Worm (Caenorhabditis elegans) whole organism, late embryonic: ENCODE results near the gene cdh-9.
A peak's percentile ranks its signal among the peaks of the same experiment; 100 is the strongest.

Source experiments
- C08G9.2 ChIP-seq: sonication (generic microtip); optimal IDR thresholded peaks from 2 replicates; lab custom pipeline; 2016; ENCODE audit warnings: mild to moderate bottlenecking, missing genetic modification characterization, moderate library complexity, missing compliant biosample characterization
- C38D4.7 ChIP-seq: fragments of 200-800 bp; sonication (Bioruptor generic); optimal IDR thresholded peaks from 2 replicates; lab custom pipeline; 2018; ENCODE audit warnings: mild to moderate bottlenecking, missing genetic modification characterization, moderate library complexity, missing compliant biosample characterization
- F13H6.1 ChIP-seq: sonication (generic microtip); optimal IDR thresholded peaks from 2 replicates; lab custom pipeline; 2016; ENCODE audit warnings: missing genetic modification characterization, missing compliant biosample characterization
- T23F11.4 ChIP-seq: fragments of 200-800 bp; sonication (Bioruptor generic); optimal IDR thresholded peaks from 2 replicates; lab custom pipeline; 2018; ENCODE audit warnings: mild to moderate bottlenecking, missing genetic modification characterization, missing compliant biosample characterization
- ahr-1 ChIP-seq: sonication (generic microtip); optimal IDR thresholded peaks from 2 replicates; lab custom pipeline; 2016; ENCODE audit warnings: missing genetic modification characterization, missing compliant biosample characterization
- ceh-18 ChIP-seq: sonication (generic microtip); optimal IDR thresholded peaks from 2 replicates; lab custom pipeline; 2016; ENCODE audit warnings: missing genetic modification characterization, missing compliant biosample characterization
- ceh-19 ChIP-seq: fragments of 200-800 bp; sonication (Bioruptor generic); optimal IDR thresholded peaks from 2 replicates; lab custom pipeline; 2018; ENCODE audit warnings: mild to moderate bottlenecking, missing genetic modification characterization, missing compliant biosample characterization
- ceh-30 ChIP-seq: fragments of 150-350 bp; optimal IDR thresholded peaks from 2 replicates; lab custom pipeline; 2014; ENCODE audit warnings: missing biosample characterization, missing genetic modification characterization
- ceh-34 ChIP-seq: sonication (generic microtip); optimal IDR thresholded peaks from 2 replicates; lab custom pipeline; 2016; ENCODE audit warnings: mild to moderate bottlenecking, missing genetic modification characterization, missing compliant biosample characterization
- ceh-45 ChIP-seq: fragments of 200-800 bp; sonication (Bioruptor generic); IDR thresholded peaks from 2 replicates; pipeline ENCODE4 v1.3.6; 2022; ENCODE audit warnings: missing genetic modification reagents, missing genetic modification characterization, missing compliant biosample characterization
- ceh-6 ChIP-seq: fragments of 200-800 bp; sonication (Bioruptor generic); optimal IDR thresholded peaks from 2 replicates; lab custom pipeline; 2018; ENCODE audit warnings: mild to moderate bottlenecking, missing genetic modification characterization, missing compliant biosample characterization
- ceh-9 ChIP-seq: sonication (generic microtip); optimal IDR thresholded peaks from 2 replicates; lab custom pipeline; 2016; ENCODE audit warnings: mild to moderate bottlenecking, missing genetic modification characterization, inconsistent platforms, missing compliant biosample characterization
- che-1 ChIP-seq: sonication (generic microtip); optimal IDR thresholded peaks from 2 replicates; lab custom pipeline; 2016; ENCODE audit warnings: mild to moderate bottlenecking, missing genetic modification characterization, missing compliant biosample characterization
- dmd-4 ChIP-seq: sonication (generic microtip); optimal IDR thresholded peaks from 2 replicates; lab custom pipeline; 2016; ENCODE audit warnings: borderline replicate concordance, missing genetic modification characterization, missing compliant biosample characterization
- dve-1 ChIP-seq: sonication (generic microtip); optimal IDR thresholded peaks from 2 replicates; lab custom pipeline; 2017; ENCODE audit warnings: antibody characterized with exemption, mild to moderate bottlenecking, missing genetic modification characterization, missing compliant biosample characterization
- elt-2 ChIP-seq: sonication (generic microtip); optimal IDR thresholded peaks from 2 replicates; lab custom pipeline; 2016; ENCODE audit warnings: missing genetic modification reagents, missing genetic modification characterization, missing compliant biosample characterization
- fax-1 ChIP-seq: sonication (generic microtip); optimal IDR thresholded peaks from 2 replicates; lab custom pipeline; 2016; ENCODE audit warnings: missing genotype, missing genetic modification characterization, missing compliant biosample characterization
- gmeb-2 ChIP-seq: sonication (generic microtip); optimal IDR thresholded peaks from 2 replicates; lab custom pipeline; 2016; ENCODE audit warnings: missing genetic modification characterization, inconsistent platforms, missing compliant biosample characterization
- hlh-13 ChIP-seq: fragments of 200-800 bp; sonication (Bioruptor generic); optimal IDR thresholded peaks from 2 replicates; lab custom pipeline; 2018; ENCODE audit warnings: mild to moderate bottlenecking, missing genetic modification characterization, missing compliant biosample characterization
- hlh-30 ChIP-seq: sonication (generic microtip); optimal IDR thresholded peaks from 2 replicates; lab custom pipeline; 2017; ENCODE audit warnings: antibody characterized with exemption, missing genetic modification characterization, missing compliant biosample characterization; ENCODE audit not compliant: insufficient read depth
- hlh-6 ChIP-seq: sonication (generic microtip); optimal IDR thresholded peaks from 2 replicates; lab custom pipeline; 2016; ENCODE audit warnings: missing genotype, missing genetic modification characterization, missing compliant biosample characterization
- lim-6 ChIP-seq: sonication (generic microtip); optimal IDR thresholded peaks from 2 replicates; lab custom pipeline; 2016; ENCODE audit warnings: missing genetic modification characterization, missing compliant biosample characterization
- mec-3 ChIP-seq: sonication (generic microtip); optimal IDR thresholded peaks from 2 replicates; lab custom pipeline; 2016; ENCODE audit warnings: borderline replicate concordance, missing genetic modification characterization, missing compliant biosample characterization
- nhr-11 ChIP-seq: fragments of 150-350 bp; optimal IDR thresholded peaks from 2 replicates; lab custom pipeline; 2014; ENCODE audit warnings: missing biosample characterization, missing genetic modification characterization
- nhr-232 ChIP-seq: sonication (generic microtip); optimal IDR thresholded peaks from 2 replicates; lab custom pipeline; 2016; ENCODE audit warnings: missing genetic modification characterization, missing compliant biosample characterization
- npax-4 ChIP-seq: sonication (generic microtip); optimal IDR thresholded peaks from 2 replicates; lab custom pipeline; 2016; ENCODE audit warnings: missing genetic modification characterization, missing compliant biosample characterization
- odd-2 ChIP-seq: sonication (generic microtip); optimal IDR thresholded peaks from 2 replicates; lab custom pipeline; 2017; ENCODE audit warnings: antibody characterized with exemption, mild to moderate bottlenecking, missing genetic modification characterization, missing compliant biosample characterization
- pag-3 ChIP-seq: sonication (generic microtip); optimal IDR thresholded peaks from 2 replicates; lab custom pipeline; 2016; ENCODE audit warnings: missing compliant biosample characterization, missing genetic modification characterization, borderline replicate concordance
- pat-9 ChIP-seq: fragments of 200-800 bp; sonication (Bioruptor generic); optimal IDR thresholded peaks from 2 replicates; lab custom pipeline; 2018; ENCODE audit warnings: mild to moderate bottlenecking, missing genetic modification characterization, moderate library complexity, missing compliant biosample characterization
- pax-1 ChIP-seq: fragments of 150-350 bp; optimal IDR thresholded peaks from 2 replicates; lab custom pipeline; 2014; ENCODE audit warnings: missing biosample characterization, missing genetic modification characterization
- pha-4 ChIP-seq: fragments of 150-350 bp; optimal IDR thresholded peaks from 2 replicates; lab custom pipeline; 2018; ENCODE audit warnings: missing biosample characterization, missing genetic modification reagents, missing genetic modification characterization
- pqm-1 ChIP-seq: sonication (generic microtip); optimal IDR thresholded peaks from 2 replicates; lab custom pipeline; 2016; ENCODE audit warnings: missing genetic modification characterization, missing compliant biosample characterization
- ref-2 ChIP-seq: sonication (generic microtip); optimal IDR thresholded peaks from 2 replicates; lab custom pipeline; 2016; ENCODE audit warnings: missing genetic modification characterization, missing compliant biosample characterization
- sdc-2 ChIP-seq: sonication (generic microtip); optimal IDR thresholded peaks from 2 replicates; lab custom pipeline; 2016; ENCODE audit warnings: missing genotype, missing genetic modification characterization, missing compliant biosample characterization
- sox-2 ChIP-seq: fragments of 200-800 bp; sonication (Bioruptor generic); IDR thresholded peaks from 2 replicates; pipeline ENCODE4 v1.3.6; 2022; ENCODE audit warnings: missing genetic modification reagents, missing genetic modification characterization, missing compliant biosample characterization
- sox-4 ChIP-seq: sonication (generic microtip); optimal IDR thresholded peaks from 2 replicates; lab custom pipeline; 2017; ENCODE audit warnings: mild to moderate bottlenecking, missing genetic modification characterization, inconsistent platforms, missing compliant biosample characterization
- syd-9 ChIP-seq: sonication (generic microtip); optimal IDR thresholded peaks from 2 replicates; lab custom pipeline; 2016; ENCODE audit warnings: mild to moderate bottlenecking, missing genetic modification characterization, moderate library complexity, missing compliant biosample characterization
- tbx-2 ChIP-seq: sonication (generic microtip); optimal IDR thresholded peaks from 2 replicates; lab custom pipeline; 2016; ENCODE audit warnings: missing genetic modification characterization, missing compliant biosample characterization
- ttx-3 ChIP-seq: sonication (generic microtip); optimal IDR thresholded peaks from 2 replicates; lab custom pipeline; 2016; ENCODE audit warnings: missing genetic modification reagents, missing genetic modification characterization, missing compliant biosample characterization
- unc-86 ChIP-seq: sonication (generic microtip); optimal IDR thresholded peaks from 2 replicates; lab custom pipeline; 2016; ENCODE audit warnings: missing genetic modification characterization, missing compliant biosample characterization

cdh-9 gene

ce11 chrX:16612293-16612946, 17.4 kb downstream of the cdh-9 start (continued):
- TF ChIP-seq nhr-11 (tag; lab: Kevin White, UChicago) (no peak), pat-9 (peak; percentile 35), hlh-6 (peak; percentile 77), che-1 (tag; lab: Kevin White, UChicago) (peak; percentile 23), T23F11.4 (peak; percentile 81), elt-2 (peak; percentile 73), dmd-4 (tag; lab: Kevin White, UChicago) (peak; percentile 81), odd-2 (tag; lab: Kevin White, UChicago) (no peak), ceh-19 (peak; percentile 51), pax-1 (peak; percentile 11), syd-9 (tag; lab: Kevin White, UChicago) (peak; percentile 80), hlh-13 (GFP tag; lab: Kevin White, UChicago) (no peak), dve-1 (peak; percentile 86), tbx-2 (peak; percentile 93), ceh-18 (tag; lab: Kevin White, UChicago) (peak; percentile 99), ceh-30 (tag; lab: Kevin White, UChicago) (peak; percentile 84), C38D4.7 (GFP tag; lab: Kevin White, UChicago) (peak; percentile 27)

DNA sequence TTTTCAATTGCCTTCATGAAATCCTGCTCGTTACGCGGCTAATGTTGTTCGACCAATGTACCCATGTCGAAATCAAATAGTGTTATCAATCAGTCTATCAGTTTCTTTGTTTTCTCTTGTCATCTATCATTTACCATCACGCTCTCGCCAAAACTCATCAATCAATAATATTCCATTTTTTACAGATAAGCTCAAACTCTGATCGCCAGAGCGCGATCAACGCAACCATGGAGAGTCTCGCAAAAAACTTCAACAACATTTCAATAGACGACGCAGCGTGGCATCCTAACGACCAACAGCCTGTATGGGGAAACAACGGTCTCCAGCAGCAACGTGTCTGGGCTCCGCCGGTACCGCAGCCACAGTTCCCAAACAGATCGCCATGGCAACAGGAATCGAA, 18.2 kb downstream of the cdh-9 start, which contains the start of gene ain-1:
ain-1 (plus strand) TSS at position 186 of the 400 bp plus-strand sequence.
- TF ChIP-seq hlh-30 (tag; lab: Kevin White, UChicago) (no peak), unc-86 (tag; lab: Kevin White, UChicago) (no peak), ceh-45 (GFP tag; lab: Robert Waterston, UW) (no peak), gmeb-2 (no peak)

DNA sequence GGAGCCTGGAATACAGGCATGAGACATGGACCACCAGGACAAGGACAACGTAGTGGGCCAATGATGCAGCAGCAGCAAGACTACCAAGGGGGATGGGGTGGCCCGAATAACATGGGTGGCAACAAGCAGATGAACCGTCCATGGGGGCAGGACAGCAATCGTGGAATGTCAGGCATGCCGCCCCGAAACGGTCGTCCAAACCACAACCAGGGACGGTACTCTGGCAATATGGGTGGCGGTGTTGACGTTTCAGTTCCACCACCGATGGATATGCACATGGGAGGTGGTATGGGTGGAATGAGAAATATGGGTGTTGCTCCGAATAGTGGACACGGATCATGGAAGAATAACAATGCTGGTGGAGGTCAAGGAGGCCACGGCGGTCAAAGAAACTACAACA, 19.1 kb downstream of the cdh-9 start:
- TF ChIP-seq ceh-34 (tag; lab: Kevin White, UChicago) (no peak), nhr-232 (tag; lab: Kevin White, UChicago) (no peak)

ce11 chrX:16617427-16618128, 22.5 kb downstream of the cdh-9 start:
- no peak for TF ChIP-seq hlh-30 (tag; lab: Kevin White, UChicago)
- TF ChIP-seq elt-2: no peak
- TF ChIP-seq sox-2 (GFP tag; lab: Robert Waterston, UW): no peak
- no peak for TF ChIP-seq syd-9 (tag; lab: Kevin White, UChicago)
- TF ChIP-seq mec-3 (tag; lab: Kevin White, UChicago): no peak
- TF ChIP-seq ref-2: no peak
- TF ChIP-seq ceh-6 (GFP tag; lab: Kevin White, UChicago): no peak
- no peak for TF ChIP-seq F13H6.1 (tag; lab: Kevin White, UChicago)
- no peak for TF ChIP-seq nhr-11 (tag; lab: Kevin White, UChicago)
- TF ChIP-seq ceh-30 (tag; lab: Kevin White, UChicago): no peak
- TF ChIP-seq pag-3: no peak

ce11 chrX:16618129-16618525, 23.1 kb downstream of the cdh-9 start:
- TF ChIP-seq fax-1 (no peak), lim-6 (tag; lab: Kevin White, UChicago) (no peak), gmeb-2 (no peak), npax-4 (tag; lab: Kevin White, UChicago) (no peak), ceh-9 (no peak), elt-2 (no peak), ttx-3 (tag; lab: Kevin White, UChicago) (no peak), C08G9.2 (tag; lab: Kevin White, UChicago) (no peak), mec-3 (tag; lab: Kevin White, UChicago) (no peak), ahr-1 (tag; lab: Kevin White, UChicago) (no peak), ceh-45 (GFP tag; lab: Robert Waterston, UW) (no peak), sox-4 (tag; lab: Kevin White, UChicago) (no peak), odd-2 (tag; lab: Kevin White, UChicago) (no peak), sdc-2 (tag; lab: Kevin White, UChicago) (no peak), pha-4 (tag; lab: Kevin White, UChicago) (no peak), pqm-1 (tag; lab: Kevin White, UChicago) (no peak), ceh-18 (tag; lab: Kevin White, UChicago) (no peak)
